Worm (Caenorhabditis elegans) whole organism, L4/young adult: ENCODE data around the gene nhr-274.

Experiments
- W03F9.2 ChIP-seq: fragments of 150-350 bp; optimal IDR thresholded peaks from 2 replicates; lab custom pipeline; 2014; ENCODE audit warnings: missing biosample characterization, missing genetic modification characterization
- dao-5 ChIP-seq: sonication (generic microtip); optimal IDR thresholded peaks from 2 replicates; lab custom pipeline; 2016; ENCODE audit warnings: missing genotype, missing genetic modification characterization, moderate library complexity, missing compliant biosample characterization

ce11 chrIV:1633445-1633844 is 11.7 kb downstream of the nhr-274 start, which contains the start of gene Y41D4B.6:
- TF ChIP-seq dao-5 (no peak), W03F9.2 (tag; lab: Kevin White, UChicago) (no peak)
